Fruit fly (Drosophila melanogaster): Measurements from ENCODE around the gene Hacd1.

Gene Hacd1

dm6 chr2L:11970853-11971397 is 31.1 kb downstream of the Hacd1 start (continued):
- TF ChIP-seq Blimp-1 (GFP tag; optimal IDR thresholded peaks at IDR 0.05) (peak; percentile 13), CG31627 (GFP tag; optimal IDR thresholded peaks at IDR 0.05) (no peak)

dm6 chr2L:11970343-11970742 is 31.7 kb downstream of the Hacd1 start:
- TF ChIP-seq Ets21C (GFP tag; optimal IDR thresholded peaks at IDR 0.05) (no peak), CG4318 (GFP tag; optimal IDR thresholded peaks at IDR 0.05) (no peak), Lpt (GFP tag; optimal IDR thresholded peaks at IDR 0.05) (no peak), Hr39 (GFP tag; optimal IDR thresholded peaks at IDR 0.05) (no peak), Met (GFP tag; optimal IDR thresholded peaks at IDR 0.05) (no peak), Eip75B (GFP tag; optimal IDR thresholded peaks at IDR 0.05) (no peak), CG8319 (GFP tag; optimal IDR thresholded peaks at IDR 0.05) (no peak), cyc (GFP tag; optimal IDR thresholded peaks at IDR 0.05) (no peak), CG16779 (tag; optimal IDR thresholded peaks at IDR 0.05) (no peak), achi (GFP tag; optimal IDR thresholded peaks at IDR 0.05) (no peak), acj6 (GFP tag; optimal IDR thresholded peaks at IDR 0.05) (no peak), Ets96B (tag; optimal IDR thresholded peaks at IDR 0.05) (no peak), CG15336 (GFP tag; IDR thresholded peaks at IDR 0.05) (no peak), CG10669 (GFP tag; optimal IDR thresholded peaks at IDR 0.05) (no peak), CG6163 (GFP tag; IDR thresholded peaks at IDR 0.05) (no peak), CG6808 (GFP tag; optimal IDR thresholded peaks at IDR 0.05) (no peak), CG11762 (GFP tag; optimal IDR thresholded peaks at IDR 0.05; ENCODE audit: insufficient read depth) (no peak), Eip93F (GFP tag; optimal IDR thresholded peaks at IDR 0.05) (no peak), Hr4 (GFP tag; optimal IDR thresholded peaks at IDR 0.05) (no peak)

- TF ChIP-seq CG1621 (tag; optimal IDR thresholded peaks at IDR 0.05) (no peak), cyc (GFP tag; optimal IDR thresholded peaks at IDR 0.05) (no peak), OdsH (GFP tag; optimal IDR thresholded peaks at IDR 0.05) (no peak), net (GFP tag; optimal IDR thresholded peaks at IDR 0.05) (no peak), Lpt (GFP tag; optimal IDR thresholded peaks at IDR 0.05) (no peak), CG16779 (tag; optimal IDR thresholded peaks at IDR 0.05) (no peak), salr (GFP tag; optimal IDR thresholded peaks at IDR 0.05) (no peak), CG34406 (GFP tag; optimal IDR thresholded peaks at IDR 0.05) (no peak), CG6854 (GFP tag; optimal IDR thresholded peaks at IDR 0.05) (no peak), Hr38 (GFP tag; optimal IDR thresholded peaks at IDR 0.05) (no peak), CG11762 (GFP tag; optimal IDR thresholded peaks at IDR 0.05; ENCODE audit: insufficient read depth) (no peak), Eip93F (GFP tag; optimal IDR thresholded peaks at IDR 0.05) (no peak), CG8632 (GFP tag; optimal IDR thresholded peaks at IDR 0.05) (no peak), Met (GFP tag; optimal IDR thresholded peaks at IDR 0.05) (no peak), CG6792 (GFP tag; optimal IDR thresholded peaks at IDR 0.05) (no peak), CG10631 (GFP tag; optimal IDR thresholded peaks at IDR 0.05) (no peak), topi (GFP tag; optimal IDR thresholded peaks at IDR 0.05) (no peak), CG3032 (tag; optimal IDR thresholded peaks at IDR 0.05) (no peak), CG8119 (GFP tag; IDR thresholded peaks at IDR 0.05) (no peak), Sox102F (GFP tag; optimal IDR thresholded peaks at IDR 0.05) (no peak)
Measured at dm6 chr2L:11969424-11969823, 32.6 kb downstream of the Hacd1 start.

dm6 chr2L:11968581-11969272 is 33.3 kb downstream of the Hacd1 start:
- TF ChIP-seq Sox14 (GFP tag; optimal IDR thresholded peaks at IDR 0.05) (peak; percentile 52), CG10669 (GFP tag; optimal IDR thresholded peaks at IDR 0.05) (peak; percentile 59), Sox102F (GFP tag; optimal IDR thresholded peaks at IDR 0.05) (peak; percentile 34), dac (GFP tag; optimal IDR thresholded peaks at IDR 0.05) (peak; percentile 29), eg (GFP tag; IDR thresholded peaks at IDR 0.05) (no peak), Smox (GFP tag; optimal IDR thresholded peaks at IDR 0.05) (peak; percentile 52), spab (GFP tag; optimal IDR thresholded peaks at IDR 0.05) (peak; percentile 56), cyc (GFP tag; optimal IDR thresholded peaks at IDR 0.05) (peak; percentile 58), lz (GFP tag; optimal IDR thresholded peaks at IDR 0.05) (peak; percentile 66), OdsH (GFP tag; optimal IDR thresholded peaks at IDR 0.05) (peak; percentile 35), CG6792 (GFP tag; optimal IDR thresholded peaks at IDR 0.05) (peak; percentile 51), CG6276 (GFP tag; optimal IDR thresholded peaks at IDR 0.05) (peak; percentile 43), salr (GFP tag; optimal IDR thresholded peaks at IDR 0.05) (peak in 1 of 2 experiments; percentile 73), dsx (GFP tag; optimal IDR thresholded peaks at IDR 0.05; ENCODE audit: poor library complexity, severe bottlenecking) (no peak), CG16779 (tag; optimal IDR thresholded peaks at IDR 0.05) (no peak), Hr4 (GFP tag; optimal IDR thresholded peaks at IDR 0.05) (peak; percentile 47), CG10631 (GFP tag; optimal IDR thresholded peaks at IDR 0.05) (peak; percentile 63), CG6808 (GFP tag; optimal IDR thresholded peaks at IDR 0.05) (peak; percentile 60), CG1621 (tag; optimal IDR thresholded peaks at IDR 0.05) (no peak), CG3919 (GFP tag; optimal IDR thresholded peaks at IDR 0.05) (peak; percentile 63), CG34406 (GFP tag; optimal IDR thresholded peaks at IDR 0.05) (peak; percentile 47)

Measured in whole organism, prepupa.